Fruit fly (Drosophila melanogaster) whole organism, embryonic: ENCODE results near the gene Fcp3C.

Source experiments
- Antp ChIP-seq: fragments of 200-800 bp; sonication (Bioruptor generic); optimal IDR thresholded peaks from 3 replicates; lab custom pipeline; 2016; ENCODE audit warnings: missing biosample characterization, missing genetic modification characterization
- CG1024 ChIP-seq: fragments of 200-800 bp; sonication (Bioruptor generic); IDR thresholded peaks from 2 replicates; pipeline ENCODE4 v1.3.6; 2022; ENCODE audit warnings: missing biosample characterization, missing genetic modification characterization
- CG10979 ChIP-seq: fragments of 200-800 bp; sonication (Bioruptor generic); optimal IDR thresholded peaks from 2 replicates; lab custom pipeline; 2018; ENCODE audit warnings: missing biosample characterization, mild to moderate bottlenecking, missing genetic modification characterization, moderate library complexity
- CG11560 ChIP-seq: fragments of 200-800 bp; sonication (Bioruptor generic); IDR thresholded peaks from 3 replicates; pipeline ENCODE4 v1.3.6; 2022; ENCODE audit warnings: missing biosample characterization, missing genetic modification characterization
- CG12219 ChIP-seq: fragments of 200-800 bp; sonication (Bioruptor generic); optimal IDR thresholded peaks from 3 replicates; lab custom pipeline; 2018; ENCODE audit warnings: missing biosample characterization, mild to moderate bottlenecking, missing genetic modification characterization
- CG13424 ChIP-seq: fragments of 200-800 bp; sonication (Bioruptor generic); optimal IDR thresholded peaks from 2 replicates; lab custom pipeline; 2019; ENCODE audit warnings: missing biosample characterization, mild to moderate bottlenecking, missing genetic modification characterization, moderate library complexity
- CG13624 ChIP-seq: fragments of 200-800 bp; sonication (Bioruptor generic); optimal IDR thresholded peaks from 2 replicates; lab custom pipeline; 2016; ENCODE audit warnings: missing biosample characterization, missing genetic modification characterization
- CG13775 ChIP-seq: fragments of 200-800 bp; sonication (Bioruptor generic); optimal IDR thresholded peaks from 3 replicates; lab custom pipeline; 2017; ENCODE audit warnings: missing biosample characterization, mild to moderate bottlenecking, missing genetic modification characterization
- CG1603 ChIP-seq: fragments of 200-800 bp; sonication (Bioruptor generic); optimal IDR thresholded peaks from 2 replicates; lab custom pipeline; 2019; ENCODE audit warnings: missing biosample characterization, mild to moderate bottlenecking, missing genetic modification characterization, moderate library complexity
- CG16863 ChIP-seq: fragments of 200-800 bp; sonication (Bioruptor generic); optimal IDR thresholded peaks from 3 replicates; lab custom pipeline; 2016; ENCODE audit warnings: missing biosample characterization, missing genetic modification characterization
- CG17568 ChIP-seq: fragments of 200-800 bp; sonication (Bioruptor generic); optimal IDR thresholded peaks from 2 replicates; lab custom pipeline; 2018; ENCODE audit warnings: missing biosample characterization, mild to moderate bottlenecking, missing genetic modification characterization, moderate library complexity
- CG17612 ChIP-seq: fragments of 200-800 bp; sonication (Bioruptor generic); IDR thresholded peaks from 2 replicates; pipeline ENCODE4 v1.3.6; 2022; ENCODE audit warnings: missing biosample characterization, missing genetic modification characterization
- CG18011 ChIP-seq: fragments of 200-800 bp; sonication (Bioruptor generic); optimal IDR thresholded peaks from 2 replicates; lab custom pipeline; 2017; ENCODE audit warnings: missing biosample characterization, missing genetic modification characterization, mild to moderate bottlenecking, moderate library complexity, missing genotype
- CG31224 ChIP-seq: fragments of 200-800 bp; sonication (Bioruptor generic); IDR thresholded peaks from 2 replicates; pipeline ENCODE4 v1.3.6; 2022; ENCODE audit warnings: missing biosample characterization, missing genetic modification characterization
- CG3847 ChIP-seq: fragments of 200-800 bp; sonication (Bioruptor generic); IDR thresholded peaks from 2 replicates; pipeline ENCODE4 v1.3.6; 2022; ENCODE audit warnings: missing biosample characterization, missing genetic modification characterization
- CG42726 ChIP-seq: fragments of 200-800 bp; sonication (Bioruptor generic); IDR thresholded peaks from 2 replicates; pipeline ENCODE4 v1.3.6; 2022; ENCODE audit warnings: missing biosample characterization, missing genetic modification characterization; ENCODE audit not compliant: partially characterized antibody
- CG4730 ChIP-seq: fragments of 200-800 bp; sonication (Bioruptor generic); IDR thresholded peaks from 2 replicates; pipeline ENCODE4 v1.3.6; 2022; ENCODE audit warnings: missing biosample characterization, missing genetic modification characterization
- CG6175 ChIP-seq: fragments of 200-800 bp; sonication (Bioruptor generic); IDR thresholded peaks from 3 replicates; pipeline ENCODE4 v1.3.6; 2022; ENCODE audit warnings: missing biosample characterization, missing genetic modification characterization
- CG6765 ChIP-seq: fragments of 200-800 bp; sonication (Bioruptor generic); optimal IDR thresholded peaks from 3 replicates; lab custom pipeline; 2017; ENCODE audit warnings: missing biosample characterization, mild to moderate bottlenecking, missing genetic modification characterization
- CG7372 ChIP-seq: fragments of 200-800 bp; sonication (Bioruptor generic); IDR thresholded peaks from 2 replicates; pipeline ENCODE4 v1.3.6; 2022; ENCODE audit warnings: missing biosample characterization, missing genetic modification characterization
- CHES-1-like ChIP-seq: fragments of 200-800 bp; sonication (Bioruptor generic); optimal IDR thresholded peaks from 2 replicates; lab custom pipeline; 2016; ENCODE audit warnings: missing biosample characterization, missing genetic modification characterization
- Ets65A ChIP-seq: fragments of 200-800 bp; sonication (Bioruptor generic); peaks from one replicate; lab custom pipeline; 2016; ENCODE audit warnings: missing biosample characterization, missing genetic modification characterization
- H15 ChIP-seq: fragments of 200-800 bp; sonication (Bioruptor generic); IDR thresholded peaks from 3 replicates; pipeline ENCODE4 v1.3.6; 2022; ENCODE audit warnings: missing biosample characterization, missing genetic modification characterization
- HLHmδ ChIP-seq: fragments of 200-800 bp; sonication (Bioruptor generic); optimal IDR thresholded peaks from 2 replicates; lab custom pipeline; 2018; ENCODE audit warnings: missing biosample characterization, mild to moderate bottlenecking, missing genetic modification characterization, moderate library complexity
- Hmr ChIP-seq: fragments of 200-800 bp; sonication (Bioruptor generic); optimal IDR thresholded peaks from 3 replicates; lab custom pipeline; 2017; ENCODE audit warnings: mild to moderate bottlenecking, missing biosample characterization, missing genetic modification reagents, missing genetic modification characterization
- Hr78 ChIP-seq, 2 experiments: fragments of 200-800 bp in 1 of 2; fragments of >200 bp in 1 of 2; sonication (Bioruptor generic) in 1 of 2; optimal IDR thresholded peaks; 2 replicates each; lab custom pipeline; 2017 to 2019; ENCODE audit warnings: missing biosample characterization in 2 of 2, missing genetic modification characterization in 2 of 2, mild to moderate bottlenecking in 1 of 2, moderate library complexity in 1 of 2
- MBD-R2 ChIP-seq: fragments of 200-800 bp; sonication (Bioruptor generic); IDR thresholded peaks from 2 replicates; pipeline ENCODE4 v1.3.6; 2022; ENCODE audit warnings: missing biosample characterization, missing genetic modification characterization
- Mad ChIP-seq: fragments of 200-800 bp; sonication (Bioruptor generic); optimal IDR thresholded peaks from 2 replicates; lab custom pipeline; 2016; ENCODE audit warnings: missing biosample characterization, missing genetic modification characterization
- Nf-YB ChIP-seq: fragments of 200-800 bp; sonication (Bioruptor generic); optimal IDR thresholded peaks from 3 replicates; lab custom pipeline; 2019; ENCODE audit warnings: missing biosample characterization, mild to moderate bottlenecking, missing genetic modification characterization, moderate library complexity
- Oli ChIP-seq: fragments of 200-800 bp; sonication (Bioruptor generic); optimal IDR thresholded peaks from 2 replicates; lab custom pipeline; 2018; ENCODE audit warnings: missing biosample characterization, mild to moderate bottlenecking, missing genetic modification characterization, moderate library complexity
- Optix ChIP-seq: fragments of 200-800 bp; sonication (Bioruptor generic); IDR thresholded peaks from 3 replicates; pipeline ENCODE4 v1.3.6; 2022; ENCODE audit warnings: missing biosample characterization, missing genetic modification characterization
- Poxn ChIP-seq: fragments of 200-800 bp; sonication (Bioruptor generic); IDR thresholded peaks from 2 replicates; pipeline ENCODE4 v1.3.6; 2022; ENCODE audit warnings: missing biosample characterization, missing genetic modification characterization
- Spps ChIP-seq: fragments of 200-800 bp; sonication (Bioruptor generic); optimal IDR thresholded peaks from 2 replicates; lab custom pipeline; 2018; ENCODE audit warnings: missing biosample characterization, mild to moderate bottlenecking, missing genetic modification characterization
- Sry-β ChIP-seq: fragments of 200-800 bp; sonication (Bioruptor generic); optimal IDR thresholded peaks from 2 replicates; lab custom pipeline; 2018; ENCODE audit warnings: missing biosample characterization, mild to moderate bottlenecking, missing genetic modification characterization, moderate library complexity
- TFAM ChIP-seq: fragments of 200-800 bp; sonication (Bioruptor generic); optimal IDR thresholded peaks from 2 replicates; lab custom pipeline; 2017; ENCODE audit warnings: missing biosample characterization, missing genetic modification characterization, inconsistent platforms
- Xrp1 ChIP-seq: fragments of 200-800 bp; sonication (Bioruptor generic); IDR thresholded peaks from 2 replicates; pipeline ENCODE4 v1.3.6; 2022; ENCODE audit warnings: missing biosample characterization, missing genetic modification characterization
- bab2 ChIP-seq: fragments of 200-800 bp; sonication (Bioruptor generic); optimal IDR thresholded peaks from 2 replicates; lab custom pipeline; 2016; ENCODE audit warnings: missing biosample characterization, missing genetic modification characterization
- emc ChIP-seq: fragments of 200-800 bp; sonication (Bioruptor generic); optimal IDR thresholded peaks from 2 replicates; lab custom pipeline; 2016; ENCODE audit warnings: missing biosample characterization, missing genetic modification characterization
- gcm2 ChIP-seq: fragments of 200-800 bp; sonication (Bioruptor generic); optimal IDR thresholded peaks from 2 replicates; lab custom pipeline; 2016; ENCODE audit warnings: missing biosample characterization, missing genetic modification characterization
- ham ChIP-seq: fragments of 200-800 bp; sonication (Bioruptor generic); IDR thresholded peaks from 2 replicates; pipeline ENCODE4 v1.3.6; 2022; ENCODE audit warnings: missing biosample characterization, missing genetic modification characterization
- ind ChIP-seq: fragments of 200-800 bp; sonication (Bioruptor generic); optimal IDR thresholded peaks from 3 replicates; lab custom pipeline; 2016; ENCODE audit warnings: missing biosample characterization, missing genetic modification characterization
- jigr1 ChIP-seq: fragments of 200-800 bp; sonication (Bioruptor generic); IDR thresholded peaks from 3 replicates; pipeline ENCODE4 v1.3.6; 2022; ENCODE audit warnings: missing biosample characterization, missing genetic modification characterization
- klu ChIP-seq: fragments of 200-800 bp; sonication (Bioruptor generic); IDR thresholded peaks from 2 replicates; pipeline ENCODE4 v1.3.6; 2022; ENCODE audit warnings: missing biosample characterization, missing genetic modification characterization
- mam ChIP-seq: fragments of 200-800 bp; sonication (Bioruptor generic); optimal IDR thresholded peaks from 3 replicates; lab custom pipeline; 2016; ENCODE audit warnings: missing biosample characterization, missing genetic modification characterization
- salm ChIP-seq: fragments of 200-800 bp; sonication (Bioruptor generic); optimal IDR thresholded peaks from 2 replicates; lab custom pipeline; 2018; ENCODE audit warnings: missing biosample characterization, mild to moderate bottlenecking, missing genetic modification characterization
- sima ChIP-seq: fragments of 200-800 bp; sonication (Bioruptor generic); optimal IDR thresholded peaks from 2 replicates; lab custom pipeline; 2016; ENCODE audit warnings: missing biosample characterization, missing genetic modification characterization
- sug ChIP-seq: fragments of 200-800 bp; optimal IDR thresholded peaks from 2 replicates; lab custom pipeline; 2019; ENCODE audit warnings: missing biosample characterization, mild to moderate bottlenecking, missing genetic modification characterization, moderate library complexity
- tna ChIP-seq: fragments of 200-800 bp; sonication (Bioruptor generic); IDR thresholded peaks from 2 replicates; pipeline ENCODE4 v1.3.6; 2022; ENCODE audit warnings: missing biosample characterization, missing genetic modification characterization; ENCODE audit not compliant: partially characterized antibody
- toy ChIP-seq: fragments of 200-800 bp; sonication (Bioruptor generic); IDR thresholded peaks from 2 replicates; pipeline ENCODE4 v1.3.6; 2022; ENCODE audit warnings: missing biosample characterization, missing genetic modification characterization

Gene Fcp3C

dm6 chrX:3205887-3206794 is 31.9 kb upstream of the Fcp3C start (continued):
- TF ChIP-seq mam (GFP tag; lab: Kevin White, UChicago), result peak; percentile 71
- no peak for TF ChIP-seq TFAM (GFP tag; lab: Kevin White, UChicago)
- peak; percentile 71 for TF ChIP-seq ind (GFP tag; lab: Kevin White, UChicago)
- TF ChIP-seq Sry-β (GFP tag; lab: Kevin White, UChicago), result no peak
- TF ChIP-seq CG13775 (GFP tag; lab: Kevin White, UChicago), result peak; percentile 21
- TF ChIP-seq CG12219, result peak; percentile 62
- peak; percentile 71 for TF ChIP-seq CG3847
- TF ChIP-seq CG42726, result no peak
- 0 out of 2 replicates have a peak, but pooled peaks have one; percentile 46 for TF ChIP-seq toy (GFP tag; lab: Robert Waterston, UW)
- peak; percentile 79 for TF ChIP-seq Hmr
- no peak for TF ChIP-seq Spps (tag; lab: Kevin White, UChicago)
- peak; percentile 37; the same call in 1 of the 2 replicates for TF ChIP-seq MBD-R2 (GFP tag; lab: Robert Waterston, UW)
- no peak for TF ChIP-seq Poxn (GFP tag; lab: Robert Waterston, UW)
- TF ChIP-seq CG7372 (GFP tag; lab: Robert Waterston, UW), result peak; percentile 59; the same call in 1 of the 2 replicates
- TF ChIP-seq CG4730, result peak; percentile 57
- TF ChIP-seq CG17612 (GFP tag; lab: Robert Waterston, UW), result no peak; the same call in 1 of the 2 replicates
- peak; percentile 12 for TF ChIP-seq CHES-1-like (GFP tag; lab: Kevin White, UChicago)
- no peak for TF ChIP-seq CG6175 (GFP tag; lab: Robert Waterston, UW)
- TF ChIP-seq klu, result peak; percentile 61
- no peak for TF ChIP-seq HLHmδ (GFP tag; lab: Kevin White, UChicago)
- peak; percentile 45; the same call in 1 of the 2 replicates for TF ChIP-seq CG1024 (GFP tag; lab: Robert Waterston, UW)
- TF ChIP-seq tna (GFP tag; lab: Robert Waterston, UW), result no peak
- no peak for TF ChIP-seq Nf-YB (GFP tag; lab: Kevin White, UChicago)
- peak; percentile 78 for TF ChIP-seq Xrp1 (GFP tag; lab: Robert Waterston, UW)
- peak; percentile 37 for TF ChIP-seq gcm2 (GFP tag; lab: Kevin White, UChicago)
- TF ChIP-seq CG11560 (tag; lab: Robert Waterston, UW), result peak; percentile 58; the same call in 2 of the 3 replicates
- no peak for TF ChIP-seq salm (tag; lab: Kevin White, UChicago)
- peak; percentile 38 for TF ChIP-seq CG17568
- peak; percentile 25 for TF ChIP-seq sima (GFP tag; lab: Kevin White, UChicago)
- TF ChIP-seq Hr78 (GFP tag; optimal IDR thresholded peaks at IDR 0.05; lab: Kevin White, UChicago), result no peak
- no peak for TF ChIP-seq sug (tag; lab: Kevin White, UChicago)
- TF ChIP-seq CG18011, result peak; percentile 32
- TF ChIP-seq ham, result no peak
- peak; percentile 60 for TF ChIP-seq Oli (tag; lab: Kevin White, UChicago)
- TF ChIP-seq CG31224, result peak; percentile 20; the same call in 1 of the 2 replicates
- peak; percentile 70 for TF ChIP-seq CG13624 (GFP tag; lab: Kevin White, UChicago)
- TF ChIP-seq CG6765 (GFP tag; lab: Kevin White, UChicago), result peak; percentile 69
- TF ChIP-seq CG10979, result no peak
- TF ChIP-seq emc, result peak; percentile 47
- peak; percentile 93 for TF ChIP-seq Ets65A (GFP tag; lab: Kevin White, UChicago)
- peak; percentile 64 for TF ChIP-seq CG13424 (tag; lab: Kevin White, UChicago)
- TF ChIP-seq Optix (GFP tag; lab: Robert Waterston, UW), result peak; percentile 72
- TF ChIP-seq H15 (GFP tag; lab: Robert Waterston, UW), result peak; percentile 63; the same call in 1 of the 3 replicates
- peak; percentile 20 for TF ChIP-seq Mad
- peak; percentile 81 for TF ChIP-seq Antp
- peak; percentile 41 for TF ChIP-seq bab2 (GFP tag; lab: Kevin White, UChicago)
- TF ChIP-seq CG1603 (tag; lab: Kevin White, UChicago), result peak; percentile 29
- TF ChIP-seq CG16863 (GFP tag; lab: Kevin White, UChicago), result peak; percentile 58
- no peak; the same call in 2 of the 3 replicates for TF ChIP-seq jigr1 (GFP tag; lab: Robert Waterston, UW)
